Worm (Caenorhabditis elegans) whole organism, young adult: ENCODE results near the gene F13H10.8.

Source experiments
- B0035.1 ChIP-seq: sonication (generic microtip); optimal IDR thresholded peaks from 2 replicates; lab custom pipeline; 2016; ENCODE audit warnings: missing genetic modification characterization, mild to moderate bottlenecking, missing compliant biosample characterization, missing genotype, missing genetic modification reagents
- F37B4.10 ChIP-seq: fragments of 200-800 bp; sonication (Bioruptor generic); IDR thresholded peaks from 2 replicates; pipeline ENCODE4 v1.3.6; 2022; ENCODE audit warnings: missing genetic modification characterization, missing compliant biosample characterization
- akir-1 ChIP-seq: fragments of 200-800 bp; sonication (Bioruptor generic); optimal IDR thresholded peaks from 2 replicates; lab custom pipeline; 2018; ENCODE audit warnings: mild to moderate bottlenecking, missing genetic modification characterization, moderate library complexity, missing compliant biosample characterization
- attf-3 ChIP-seq: fragments of 200-800 bp; sonication (Bioruptor generic); conservative IDR thresholded peaks from 2 replicates; pipeline ENCODE4 v1.3.6; 2022; ENCODE audit warnings: missing genetic modification reagents, missing genetic modification characterization, missing compliant biosample characterization
- attf-6 ChIP-seq: fragments of 200-800 bp; sonication (Bioruptor generic); IDR thresholded peaks from 2 replicates; pipeline ENCODE4 v1.3.6; 2022; ENCODE audit warnings: missing genetic modification reagents, missing genetic modification characterization, missing compliant biosample characterization
- bed-2 ChIP-seq: fragments of 200-800 bp; sonication (Bioruptor generic); IDR thresholded peaks from 2 replicates; pipeline ENCODE4 v1.3.6; 2022; ENCODE audit warnings: missing genetic modification reagents, missing genetic modification characterization, missing compliant biosample characterization
- ccch-3 ChIP-seq: fragments of 200-800 bp; sonication (Bioruptor generic); optimal IDR thresholded peaks from 2 replicates; lab custom pipeline; 2018; ENCODE audit warnings: mild to moderate bottlenecking, missing genetic modification characterization, missing compliant biosample characterization
- cebp-1 ChIP-seq, 2 experiments: fragments of 200-800 bp in 1 of 2; sonication (Bioruptor generic) in 1 of 2; sonication (generic microtip) in 1 of 2; IDR thresholded peaks in 1 of 2; optimal IDR thresholded peaks in 1 of 2; 2 replicates each; pipeline versions ENCODE4 v1.3.6 to Lab custom; 2017 to 2022; ENCODE audit warnings: missing compliant biosample characterization in 2 of 2, missing genetic modification characterization in 2 of 2, mild to moderate bottlenecking in 1 of 2, missing genetic modification reagents in 1 of 2, moderate library complexity in 1 of 2
- chd-7 ChIP-seq: sonication (generic microtip); optimal IDR thresholded peaks from 2 replicates; lab custom pipeline; 2016; ENCODE audit warnings: mild to moderate bottlenecking, missing genetic modification characterization, moderate library complexity, missing compliant biosample characterization
- dox-1 ChIP-seq: fragments of 200-800 bp; sonication (Bioruptor generic); IDR thresholded peaks from 2 replicates; pipeline ENCODE4 v1.3.6; 2022; ENCODE audit warnings: missing genetic modification reagents, missing genetic modification characterization, missing compliant biosample characterization
- efl-1 ChIP-seq: fragments of 150-350 bp; optimal IDR thresholded peaks from 2 replicates; lab custom pipeline; 2014; ENCODE audit warnings: missing biosample characterization, missing genetic modification reagents, missing genetic modification characterization
- egl-18 ChIP-seq: fragments of 200-800 bp; sonication (Bioruptor generic); IDR thresholded peaks from 2 replicates; pipeline ENCODE4 v1.3.6; 2022; ENCODE audit warnings: missing genetic modification reagents, missing genetic modification characterization, missing compliant biosample characterization
- egl-44 ChIP-seq: fragments of 200-800 bp; sonication (Bioruptor generic); IDR thresholded peaks from 2 replicates; pipeline ENCODE4 v1.3.6; 2022; ENCODE audit warnings: missing genetic modification reagents, missing genetic modification characterization, missing compliant biosample characterization
- ekl-4 ChIP-seq: fragments of 200-800 bp; sonication (Bioruptor generic); IDR thresholded peaks from 2 replicates; pipeline ENCODE4 v1.3.6; 2022; ENCODE audit warnings: missing genetic modification reagents, missing genetic modification characterization, missing compliant biosample characterization
- hmg-1.2 ChIP-seq: fragments of 200-800 bp; sonication (Bioruptor generic); IDR thresholded peaks from 2 replicates; pipeline ENCODE4 v1.3.6; 2022; ENCODE audit warnings: missing genetic modification reagents, missing genetic modification characterization, missing compliant biosample characterization
- let-607 ChIP-seq, 2 experiments: fragments of 200-800 bp in 1 of 2; sonication (Bioruptor generic) in 1 of 2; sonication (generic microtip) in 1 of 2; optimal IDR thresholded peaks; 2 replicates each; lab custom pipeline; 2016 to 2018; ENCODE audit warnings: mild to moderate bottlenecking in 2 of 2, missing compliant biosample characterization in 2 of 2, missing genetic modification characterization in 2 of 2, moderate library complexity in 2 of 2, missing genotype in 1 of 2
- lin-35 ChIP-seq, 3 experiments: fragments of 150-350 bp in 2 of 3; sonication (generic microtip) in 1 of 3; optimal IDR thresholded peaks; 2 replicates each; lab custom pipeline; 2014 to 2018; ENCODE audit warnings: missing biosample characterization in 3 of 3, missing genetic modification characterization in 3 of 3, missing genetic modification reagents in 3 of 3
- lin-40 ChIP-seq: sonication (generic microtip); optimal IDR thresholded peaks from 2 replicates; lab custom pipeline; 2016; ENCODE audit warnings: missing genetic modification characterization, mild to moderate bottlenecking, missing compliant biosample characterization, missing genotype, missing genetic modification reagents
- lin-54 ChIP-seq: fragments of 200-800 bp; sonication (Bioruptor generic); optimal IDR thresholded peaks from 2 replicates; lab custom pipeline; 2018; ENCODE audit warnings: mild to moderate bottlenecking, missing genetic modification characterization, missing compliant biosample characterization
- lsl-1 ChIP-seq: fragments of 200-800 bp; sonication (Bioruptor generic); optimal IDR thresholded peaks from 2 replicates; lab custom pipeline; 2018; ENCODE audit warnings: mild to moderate bottlenecking, missing genetic modification characterization, moderate library complexity, missing compliant biosample characterization
- mcd-1 ChIP-seq: fragments of 200-800 bp; sonication (Bioruptor generic); IDR thresholded peaks from 2 replicates; pipeline ENCODE4 v1.3.6; 2022; ENCODE audit warnings: missing genetic modification reagents, missing genetic modification characterization, missing compliant biosample characterization
- nhr-27 ChIP-seq: fragments of 200-800 bp; sonication (Bioruptor generic); optimal IDR thresholded peaks from 2 replicates; lab custom pipeline; 2018; ENCODE audit warnings: mild to moderate bottlenecking, missing genetic modification characterization, moderate library complexity, missing compliant biosample characterization
- nhr-80 ChIP-seq: sonication (generic microtip); optimal IDR thresholded peaks from 2 replicates; lab custom pipeline; 2016; ENCODE audit warnings: missing genetic modification characterization, missing compliant biosample characterization
- sdz-38 ChIP-seq: sonication (generic microtip); optimal IDR thresholded peaks from 2 replicates; lab custom pipeline; 2016; ENCODE audit warnings: missing genotype, missing genetic modification characterization, missing compliant biosample characterization
- snpc-1.1 ChIP-seq: sonication (generic microtip); optimal IDR thresholded peaks from 2 replicates; lab custom pipeline; 2017; ENCODE audit warnings: missing genetic modification characterization, mild to moderate bottlenecking, missing compliant biosample characterization, antibody characterized with exemption, moderate library complexity, missing genotype, missing genetic modification reagents; ENCODE audit not compliant: insufficient read depth
- snpc-4 ChIP-seq, 5 experiments: fragments of 150-350 bp in 1 of 5; sonication (generic microtip) in 4 of 5; optimal IDR thresholded peaks; 2 replicates each; lab custom pipeline; 2014 to 2018; ENCODE audit warnings: missing genetic modification characterization in 5 of 5, missing biosample characterization in 3 of 5, antibody characterized with exemption in 2 of 5, mild to moderate bottlenecking in 2 of 5, missing compliant biosample characterization in 2 of 5, missing genotype in 2 of 5, moderate library complexity in 2 of 5, missing genetic modification reagents in 1 of 5
- unc-62 ChIP-seq: fragments of 150-350 bp; optimal IDR thresholded peaks from 2 replicates; lab custom pipeline; 2014; ENCODE audit warnings: missing biosample characterization, missing genetic modification reagents, missing genetic modification characterization
- zim-3 ChIP-seq: sonication (generic microtip); optimal IDR thresholded peaks from 2 replicates; lab custom pipeline; 2017; ENCODE audit warnings: mild to moderate bottlenecking, missing genetic modification characterization, moderate library complexity, missing compliant biosample characterization
- ztf-18 ChIP-seq: sonication (generic microtip); optimal IDR thresholded peaks from 2 replicates; lab custom pipeline; 2016; ENCODE audit warnings: missing genotype, mild to moderate bottlenecking, missing genetic modification characterization, missing compliant biosample characterization
- ztf-25 ChIP-seq: fragments of 200-800 bp; sonication (Bioruptor generic); IDR thresholded peaks from 2 replicates; pipeline ENCODE4 v1.3.6; 2022; ENCODE audit warnings: missing genetic modification reagents, missing genetic modification characterization, missing compliant biosample characterization

Gene F13H10.8

DNA sequence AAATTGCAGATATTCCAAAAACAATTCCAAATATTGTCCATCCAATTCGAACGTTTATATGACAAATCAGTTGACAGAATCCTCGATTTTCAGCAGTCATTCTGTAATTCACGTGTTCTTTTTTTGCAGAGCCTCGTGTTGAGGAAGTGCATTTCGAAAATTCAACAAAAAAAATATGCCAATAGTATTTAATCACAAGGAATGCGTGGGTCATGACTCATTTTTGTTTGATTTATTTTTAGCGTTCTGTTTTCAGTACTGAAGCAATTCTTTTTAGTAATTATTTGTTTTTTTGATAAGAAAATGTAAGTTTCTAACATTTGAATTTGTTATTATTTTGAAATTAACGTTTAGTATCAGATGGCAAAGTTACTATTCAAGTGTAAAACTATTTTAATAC is 10.6 kb downstream of the F13H10.8 start, which contains the start of gene hrg-4:
Gene hrg-4 (minus strand): TSS at position 101 of the 400 bp plus-strand sequence.
- no peak for TF ChIP-seq egl-44 (GFP tag; lab: Robert Waterston, UW)
- TF ChIP-seq, all 124 proteins: peak for 0

DNA sequence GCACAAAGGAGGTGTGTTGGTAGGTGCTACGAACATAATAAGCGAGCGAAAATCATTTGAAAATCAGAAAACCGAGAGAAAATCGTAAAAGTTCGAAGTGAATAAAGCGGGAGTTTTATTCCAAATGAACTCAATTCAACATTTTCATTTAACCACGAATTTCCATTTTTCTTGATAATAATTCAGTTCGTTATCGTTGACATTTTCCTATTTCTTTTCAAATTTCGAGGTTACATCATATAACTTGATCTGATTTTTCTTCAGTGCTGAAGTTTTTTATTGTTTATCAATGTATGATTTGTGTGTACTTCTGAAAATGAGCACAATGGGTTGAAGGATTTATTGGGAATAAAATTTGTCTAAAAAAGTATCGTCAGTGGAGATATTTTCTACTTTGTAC is 11.3 kb downstream of the F13H10.8 start:
- TF ChIP-seq nhr-27 (tag; lab: Kevin White, UChicago) (no peak), nhr-80 (tag; lab: Kevin White, UChicago) (peak; percentile 87), attf-3 (GFP tag; lab: Robert Waterston, UW) (no peak)

DNA sequence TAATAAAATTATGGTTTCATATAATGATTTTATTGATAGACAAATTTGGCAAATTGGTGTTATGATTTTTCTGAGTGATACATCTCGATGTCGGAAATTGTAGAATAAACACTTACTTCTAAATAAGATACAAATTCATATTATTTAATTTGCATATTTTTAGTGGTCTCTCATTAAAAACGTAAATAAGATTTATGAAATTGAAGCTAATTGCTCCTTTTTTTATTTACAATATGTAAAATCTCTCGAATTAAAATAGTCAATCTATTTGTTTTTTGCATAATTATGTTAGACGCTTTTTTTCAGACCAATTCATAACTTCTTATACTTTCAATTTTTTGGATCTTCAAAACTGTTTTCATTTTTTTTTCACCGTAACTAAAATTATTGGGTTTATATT is 12.0 kb downstream of the F13H10.8 start, which contains the start of gene hrg-6:
Gene hrg-6 (plus strand): TSS at position 301 of the 400 bp plus-strand sequence.
- no peak for TF ChIP-seq bed-2 (GFP tag; lab: Robert Waterston, UW)
- no peak for TF ChIP-seq cebp-1 (GFP tag; IDR thresholded peaks at IDR 0.05; lab: Robert Waterston, UW)
- no peak for TF ChIP-seq cebp-1 (tag; optimal IDR thresholded peaks at IDR 0.05; lab: Kevin White, UChicago)
- TF ChIP-seq attf-6 (GFP tag; lab: Robert Waterston, UW), result no peak
- TF ChIP-seq ekl-4, result no peak
- TF ChIP-seq egl-18 (GFP tag; lab: Robert Waterston, UW), result no peak
- no peak for TF ChIP-seq chd-7 (tag; lab: Kevin White, UChicago)
- TF ChIP-seq sdz-38 (tag; lab: Kevin White, UChicago), result no peak
- TF ChIP-seq nhr-27 (tag; lab: Kevin White, UChicago), result no peak
- no peak for TF ChIP-seq lin-40
- no peak for TF ChIP-seq akir-1 (GFP tag; lab: Kevin White, UChicago)
- TF ChIP-seq nhr-80 (tag; lab: Kevin White, UChicago), result no peak
- no peak for TF ChIP-seq ztf-25 (GFP tag; lab: Robert Waterston, UW)
- no peak for TF ChIP-seq efl-1
- TF ChIP-seq B0035.1, result no peak
- TF ChIP-seq snpc-1.1 (tag; lab: Kevin White, UChicago), result no peak
- TF ChIP-seq zim-3, result no peak
- TF ChIP-seq, all 124 proteins: peak for 0

DNA sequence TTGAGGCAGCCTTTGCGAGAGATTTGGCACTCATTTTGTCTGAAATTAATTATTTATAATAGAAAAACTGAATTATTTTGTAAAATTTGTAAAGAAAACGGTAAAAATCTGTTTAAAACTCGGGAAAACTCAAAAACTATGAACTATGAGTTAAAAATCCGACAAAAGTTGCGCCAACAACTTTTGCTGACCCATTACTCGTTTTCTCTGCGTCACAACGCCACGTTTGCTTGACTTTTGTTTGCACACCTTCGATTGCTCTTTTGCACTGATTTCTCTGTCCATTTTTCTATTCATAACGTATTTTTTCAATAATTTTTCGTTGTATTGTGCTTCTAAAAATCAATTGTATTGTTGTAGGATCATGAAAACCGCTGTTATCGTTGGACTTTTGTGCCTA is 15.9 kb downstream of the F13H10.8 start, which contains the start of gene fkb-1:
Gene fkb-1 (plus strand): TSS at position 361 of the 400 bp plus-strand sequence.
- no peak for TF ChIP-seq ccch-3 (GFP tag; lab: Kevin White, UChicago)
- TF ChIP-seq ztf-18 (tag; lab: Kevin White, UChicago), result peak; percentile 91
- no peak for TF ChIP-seq efl-1
- TF ChIP-seq mcd-1 (GFP tag; lab: Robert Waterston, UW), result peak; percentile 54
- no peak for TF ChIP-seq cebp-1 (GFP tag; IDR thresholded peaks at IDR 0.05; lab: Robert Waterston, UW)
- peak; percentile 47 for TF ChIP-seq cebp-1 (tag; optimal IDR thresholded peaks at IDR 0.05; lab: Kevin White, UChicago)
- peak; percentile 67 to 79 for TF ChIP-seq let-607 (tag; optimal IDR thresholded peaks at IDR 0.05; lab: Kevin White, UChicago)
- TF ChIP-seq nhr-80 (tag; lab: Kevin White, UChicago), result peak; percentile 48
- TF ChIP-seq dox-1 (GFP tag; lab: Robert Waterston, UW), result peak; percentile 60
- TF ChIP-seq lin-35 (GFP tag; optimal IDR thresholded peaks at IDR 0.05; lab: Kevin White, UChicago), result peak in 1 of 3 experiments; percentile 50
- TF ChIP-seq snpc-4 (GFP tag; optimal IDR thresholded peaks at IDR 0.05; lab: Kevin White, UChicago), result no peak
- TF ChIP-seq snpc-4 (tag; optimal IDR thresholded peaks at IDR 0.05; lab: Kevin White, UChicago), result peak in 1 of 4 experiments; percentile 2
- peak; percentile 20 for TF ChIP-seq lin-54
- peak; percentile 46; the same call in 1 of the 2 replicates for TF ChIP-seq hmg-1.2
- no peak for TF ChIP-seq F37B4.10 (GFP tag; lab: Robert Waterston, UW)
- TF ChIP-seq lsl-1 (GFP tag; lab: Kevin White, UChicago), result peak; percentile 20
- TF ChIP-seq unc-62 (GFP tag; lab: Kevin White, UChicago), result no peak
- peak; percentile 56 for TF ChIP-seq lin-40
